Fruit fly (Drosophila melanogaster) Kc167 (cell line): Measurements from ENCODE around the gene ACXC.

Experiments
- Myc ChIP-seq: fragments of >200 bp; optimal IDR thresholded peaks from 2 replicates; lab custom pipeline; 2017; ENCODE audit warnings: missing external identifiers
- Sin3A ChIP-seq: fragments of >200 bp; optimal IDR thresholded peaks from 2 replicates; lab custom pipeline; 2018; ENCODE audit warnings: missing external identifiers
- h ChIP-seq: fragments of >200 bp; optimal IDR thresholded peaks from 3 replicates; lab custom pipeline; 2018; ENCODE audit warnings: missing external identifiers
- insv ChIP-seq: fragments of >200 bp; optimal IDR thresholded peaks from 3 replicates; lab custom pipeline; 2018; ENCODE audit warnings: missing external identifiers
- psq ChIP-seq: fragments of >200 bp; optimal IDR thresholded peaks from 2 replicates; lab custom pipeline; 2017; ENCODE audit warnings: missing external identifiers
- ttk ChIP-seq: sonication (Bioruptor generic); optimal IDR thresholded peaks from 2 replicates; lab custom pipeline; 2017; ENCODE audit warnings: missing external identifiers

DNA sequence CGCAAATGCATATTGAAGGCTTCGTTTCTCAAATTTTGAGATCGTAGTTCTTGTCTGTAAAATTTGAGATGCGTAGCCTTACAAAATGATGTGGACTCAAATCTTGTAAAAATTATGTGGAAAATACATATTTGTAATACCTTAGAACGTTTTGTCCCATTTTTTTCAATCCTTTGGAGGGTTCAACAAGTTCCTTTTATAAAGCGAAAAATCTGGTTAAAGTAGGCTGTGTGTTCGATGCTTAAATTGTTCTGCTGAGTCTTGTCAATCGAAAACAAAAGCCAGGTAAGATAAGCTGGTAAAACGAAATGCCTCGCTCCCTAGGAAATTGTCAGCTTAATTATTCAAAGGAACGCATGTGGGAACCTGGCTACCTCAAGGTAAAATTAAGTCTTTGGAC is 13.0 kb downstream of the ACXC start, which contains the start of gene ACXE:
- TF ChIP-seq psq (lab: Kevin White, UChicago) = no peak
- no peak for TF ChIP-seq Sin3A (lab: Kevin White, UChicago)
- no peak for TF ChIP-seq h
- TF ChIP-seq Myc (lab: Kevin White, UChicago) = no peak
- no peak for TF ChIP-seq insv
- TF ChIP-seq ttk (lab: Kevin White, UChicago) = no peak
